Worm (Caenorhabditis elegans): ENCODE data around the gene cht-3.

- no peak for TF ChIP-seq nhr-28 (tag; optimal IDR thresholded peaks at IDR 0.05)
- TF ChIP-seq nfya-1 (tag; optimal IDR thresholded peaks at IDR 0.05; ENCODE audit: insufficient read depth): peak; percentile 47
- TF ChIP-seq ama-1 (optimal IDR thresholded peaks at IDR 0.05): no peak
- TF ChIP-seq pha-4 (tag; optimal IDR thresholded peaks at IDR 0.05): no peak
- TF ChIP-seq R02D3.7 (tag; optimal IDR thresholded peaks at IDR 0.05): no peak
- no peak for TF ChIP-seq jun-1 (tag; optimal IDR thresholded peaks at IDR 0.05)
- no peak for TF ChIP-seq skn-1 (tag; optimal IDR thresholded peaks at IDR 0.05)
Measured at ce11 chrIV:6959483-6959882, 43.9 kb upstream of the cht-3 start.

Data from whole organism, L3 larva.